Worm (Caenorhabditis elegans): ENCODE results near the gene F53A2.1.

The F53A2.1 gene

ce11 chrIII:13324739-13325138, at the start of gene F53A2.1:
F53A2.1 (minus strand) TSS chrIII:13324839.
- no peak for TF ChIP-seq zfh-2 (GFP tag; conservative IDR thresholded peaks at IDR 0.05)
- no peak for TF ChIP-seq snpc-1.1 (tag; optimal IDR thresholded peaks at IDR 0.05; ENCODE audit: insufficient read depth)
- TF ChIP-seq nhr-90 (tag; optimal IDR thresholded peaks at IDR 0.05), result no peak
- TF ChIP-seq attf-6 (GFP tag; IDR thresholded peaks at IDR 0.05), result no peak
- TF ChIP-seq ztf-26 (tag; optimal IDR thresholded peaks at IDR 0.05), result no peak
- TF ChIP-seq ceh-40 (GFP tag; IDR thresholded peaks at IDR 0.05), result no peak
- TF ChIP-seq xnd-1 (tag; optimal IDR thresholded peaks at IDR 0.05), result no peak
- TF ChIP-seq lir-1 (GFP tag; conservative IDR thresholded peaks at IDR 0.05), result no peak
- no peak for TF ChIP-seq hsf-1 (GFP tag; IDR thresholded peaks at IDR 0.05)
- no peak for TF ChIP-seq somi-1 (GFP tag; optimal IDR thresholded peaks at IDR 0.05)
- no peak for TF ChIP-seq pbrm-1 (GFP tag; IDR thresholded peaks at IDR 0.05)
- no peak for TF ChIP-seq ztf-25 (GFP tag; IDR thresholded peaks at IDR 0.05)
- TF ChIP-seq zim-3 (tag; optimal IDR thresholded peaks at IDR 0.05), result no peak
- TF ChIP-seq sptf-2 (GFP tag; optimal IDR thresholded peaks at IDR 0.05), result no peak
- TF ChIP-seq hlh-26 (GFP tag; conservative IDR thresholded peaks at IDR 0.05), result no peak
- no peak for TF ChIP-seq K12H6.12 (tag; optimal IDR thresholded peaks at IDR 0.05)
- TF ChIP-seq madf-8 (GFP tag; conservative IDR thresholded peaks at IDR 0.05), result no peak

- no peak for TF ChIP-seq madf-10 (tag; optimal IDR thresholded peaks at IDR 0.05)
- TF ChIP-seq ceh-27 (GFP tag; optimal IDR thresholded peaks at IDR 0.05), result no peak
- TF ChIP-seq aptf-2 (GFP tag; conservative IDR thresholded peaks at IDR 0.05), result no peak
- no peak for TF ChIP-seq hsf-1 (GFP tag; IDR thresholded peaks at IDR 0.05)
- no peak for TF ChIP-seq cebp-2 (GFP tag; IDR thresholded peaks at IDR 0.05)
- TF ChIP-seq T07F8.4 (tag; optimal IDR thresholded peaks at IDR 0.05), result no peak
- no peak for TF ChIP-seq ztf-26 (tag; optimal IDR thresholded peaks at IDR 0.05)
- no peak for TF ChIP-seq pha-4 (tag; optimal IDR thresholded peaks at IDR 0.05)
- no peak for TF ChIP-seq fkh-3 (tag; optimal IDR thresholded peaks at IDR 0.05)
- no peak for TF ChIP-seq snpc-1.3 (tag; optimal IDR thresholded peaks at IDR 0.05; ENCODE audit: insufficient read depth)
- TF ChIP-seq K11D2.4 (GFP tag; IDR thresholded peaks at IDR 0.05), result no peak
- no peak for TF ChIP-seq ztf-28 (GFP tag; IDR thresholded peaks at IDR 0.05)
- TF ChIP-seq ceh-40 (GFP tag; IDR thresholded peaks at IDR 0.05), result no peak
- no peak for TF ChIP-seq ztf-6 (GFP tag; IDR thresholded peaks at IDR 0.05)
- no peak for TF ChIP-seq athp-1 (tag; optimal IDR thresholded peaks at IDR 0.05)
- no peak for TF ChIP-seq sea-2 (GFP tag; IDR thresholded peaks at IDR 0.05)
These were observed 46.3 kb upstream of the F53A2.1 start, which contains the start of gene T03F6.9 for ce11 chrIII:13370980-13371379. T03F6.9 (minus strand) TSS chrIII:13371080.

- TF ChIP-seq Y67H2A.10 (GFP tag; conservative IDR thresholded peaks at IDR 0.05), result no peak
- no peak for TF ChIP-seq Y53G8AR.9 (GFP tag; conservative IDR thresholded peaks at IDR 0.05)
- TF ChIP-seq F23B12.7 (tag; optimal IDR thresholded peaks at IDR 0.05; ENCODE audit: insufficient read depth), result peak; percentile 41
- peak; percentile 60 for TF ChIP-seq nhr-80 (tag; optimal IDR thresholded peaks at IDR 0.05)
- TF ChIP-seq madf-3 (GFP tag; IDR thresholded peaks at IDR 0.05), result no peak
- TF ChIP-seq dpff-1 (tag; optimal IDR thresholded peaks at IDR 0.05), result no peak
- no peak for TF ChIP-seq mcd-1 (GFP tag; IDR thresholded peaks at IDR 0.05)
- no peak for TF ChIP-seq lin-26 (GFP tag; IDR thresholded peaks at IDR 0.05)
- peak; percentile 67 for TF ChIP-seq attf-5 (GFP tag; optimal IDR thresholded peaks at IDR 0.05)
- no peak for TF ChIP-seq rpc-1 (optimal IDR thresholded peaks at IDR 0.05)
- no peak for TF ChIP-seq rpc-1 (tag; optimal IDR thresholded peaks at IDR 0.05)
- TF ChIP-seq K12H6.12 (tag; optimal IDR thresholded peaks at IDR 0.05), result peak; percentile 40
- no peak for TF ChIP-seq dox-1 (GFP tag; IDR thresholded peaks at IDR 0.05)
- no peak for TF ChIP-seq snpc-1.1 (tag; optimal IDR thresholded peaks at IDR 0.05; ENCODE audit: insufficient read depth)
- TF ChIP-seq atf-7 (tag; optimal IDR thresholded peaks at IDR 0.05), result no peak
- TF ChIP-seq hmg-1.2 (GFP tag; IDR thresholded peaks at IDR 0.05), result peak; percentile 10; the same call in 1 of the 2 replicates
- TF ChIP-seq T07F8.4 (tag; optimal IDR thresholded peaks at IDR 0.05), result no peak
These were observed 35.2 kb upstream of the F53A2.1 start for ce11 chrIII:13359847-13360246.
